Worm (Caenorhabditis elegans): ENCODE results near the gene mbk-2.
A peak's percentile ranks its signal among the peaks of the same experiment; 100 is the strongest.

mbk-2 gene

ce11 chrIV:13033516-13033915, 24.6 kb downstream of the mbk-2 start:
- peak; percentile 52 for TF ChIP-seq set-16 (GFP tag; IDR thresholded peaks at IDR 0.05)
- TF ChIP-seq ceh-28 (tag; optimal IDR thresholded peaks at IDR 0.05) = no peak
- TF ChIP-seq lin-29 (GFP tag; IDR thresholded peaks at IDR 0.05) = no peak
- TF ChIP-seq madf-9 (GFP tag; conservative IDR thresholded peaks at IDR 0.05) = no peak

ce11 chrIV:13035302-13035701, 26.3 kb downstream of the mbk-2 start:
- TF ChIP-seq nhr-111 (GFP tag; optimal IDR thresholded peaks at IDR 0.05) = peak; percentile 40
- 0 out of 2 replicates have a peak, but pooled peaks have one; percentile 41 for TF ChIP-seq F44E2.7 (GFP tag; IDR thresholded peaks at IDR 0.05)
- TF ChIP-seq dmd-8 (GFP tag; IDR thresholded peaks at IDR 0.05) = peak; percentile 19; the same call in 1 of the 2 replicates
- TF ChIP-seq lin-38 (GFP tag; IDR thresholded peaks at IDR 0.05) = 0 out of 2 replicates have a peak, but pooled peaks have one; percentile 22
- TF ChIP-seq cey-2 (tag; optimal IDR thresholded peaks at IDR 0.05; ENCODE audit: borderline replicate concordance, insufficient read depth) = no peak
- no peak for TF ChIP-seq daf-12 (tag; optimal IDR thresholded peaks at IDR 0.05)
- TF ChIP-seq Y105C5A.15 (GFP tag; IDR thresholded peaks at IDR 0.05) = peak; percentile 7; the same call in 1 of the 2 replicates
- TF ChIP-seq spr-3 (GFP tag; optimal IDR thresholded peaks at IDR 0.05) = peak; percentile 44

- TF ChIP-seq skn-1 (tag; optimal IDR thresholded peaks at IDR 0.05) = no peak
- TF ChIP-seq madf-9 (GFP tag; conservative IDR thresholded peaks at IDR 0.05) = no peak
- no peak for TF ChIP-seq F49E8.2 (tag; optimal IDR thresholded peaks at IDR 0.05; ENCODE audit: borderline replicate concordance)
- no peak for TF ChIP-seq zip-11 (GFP tag; IDR thresholded peaks at IDR 0.05)
- no peak for TF ChIP-seq lin-15B (tag; optimal IDR thresholded peaks at IDR 0.05)
- TF ChIP-seq F37D6.2 (tag; optimal IDR thresholded peaks at IDR 0.05) = no peak
- no peak for TF ChIP-seq nhr-111 (GFP tag; optimal IDR thresholded peaks at IDR 0.05)
- TF ChIP-seq vab-7 (GFP tag; IDR thresholded peaks at IDR 0.05) = no peak
- TF ChIP-seq sdz-12 (GFP tag; optimal IDR thresholded peaks at IDR 0.05) = no peak
- no peak for TF ChIP-seq Y48G9A.11 (GFP tag; IDR thresholded peaks at IDR 0.05)
- no peak for TF ChIP-seq egl-27 (tag; optimal IDR thresholded peaks at IDR 0.05)
- no peak for TF ChIP-seq egl-43 (GFP tag; IDR thresholded peaks at IDR 0.05)
Measured at ce11 chrIV:13036835-13037234, 27.9 kb downstream of the mbk-2 start.

ce11 chrIV:13038888-13039287, 29.9 kb downstream of the mbk-2 start, which contains the start of gene F49E11.2:
Gene F49E11.2 (minus strand): TSS chrIV:13038988.
- TF ChIP-seq nhr-111 (GFP tag; optimal IDR thresholded peaks at IDR 0.05) (no peak), jun-1 (tag; optimal IDR thresholded peaks at IDR 0.05) (no peak), aha-1 (tag) (peak; percentile 14), mes-2 (tag; optimal IDR thresholded peaks at IDR 0.05; ENCODE audit: poor library complexity, severe bottlenecking) (no peak), spr-3 (GFP tag; optimal IDR thresholded peaks at IDR 0.05) (no peak), zip-11 (GFP tag; IDR thresholded peaks at IDR 0.05) (no peak), set-16 (GFP tag; IDR thresholded peaks at IDR 0.05) (no peak)

- TF ChIP-seq dmd-9 (GFP tag; IDR thresholded peaks at IDR 0.05) (no peak), lsy-2 (tag; optimal IDR thresholded peaks at IDR 0.05) (no peak), ZK337.2 (GFP tag; IDR thresholded peaks at IDR 0.05) (no peak), nhr-11 (tag; optimal IDR thresholded peaks at IDR 0.05) (no peak), hmg-1.1 (GFP tag; IDR thresholded peaks at IDR 0.05) (no peak), mep-1 (tag; optimal IDR thresholded peaks at IDR 0.05) (no peak), dpl-1 (GFP tag; optimal IDR thresholded peaks at IDR 0.05) (no peak), attf-4 (tag; optimal IDR thresholded peaks at IDR 0.05) (no peak), daf-12 (tag; optimal IDR thresholded peaks at IDR 0.05) (no peak), ama-1 (optimal IDR thresholded peaks at IDR 0.05) (no peak), set-16 (GFP tag; IDR thresholded peaks at IDR 0.05) (no peak), Y48G9A.11 (GFP tag; IDR thresholded peaks at IDR 0.05) (no peak), unc-62 (GFP tag; optimal IDR thresholded peaks at IDR 0.05 in 1 of 2) (no peak), unc-62 (tag; optimal IDR thresholded peaks at IDR 0.05) (no peak), hlh-11 (tag; optimal IDR thresholded peaks at IDR 0.05) (no peak), F10B5.3 (tag; optimal IDR thresholded peaks at IDR 0.05) (no peak)
Measured at ce11 chrIV:13041486-13041885, 32.5 kb downstream of the mbk-2 start.

All from whole organism, L4 larva.